Fruit fly (Drosophila melanogaster) whole organism, wandering third instar larva: ENCODE data around the gene Tsp33B.

Experiments
- Abd-B ChIP-seq: fragments of >200 bp; optimal IDR thresholded peaks from 2 replicates; lab custom pipeline; 2017; ENCODE audit warnings: missing biosample characterization, missing genetic modification characterization
- CG32264 ChIP-seq: fragments of 200-800 bp; sonication (Bioruptor generic); optimal IDR thresholded peaks from 2 replicates; lab custom pipeline; 2016; ENCODE audit warnings: missing biosample characterization, missing genetic modification characterization
- CG9705 ChIP-seq: fragments of 200-800 bp; sonication (Bioruptor generic); optimal IDR thresholded peaks from 2 replicates; lab custom pipeline; 2018; ENCODE audit warnings: missing biosample characterization, mild to moderate bottlenecking, missing genetic modification characterization
- CrebA ChIP-seq: fragments of 200-800 bp; sonication (Bioruptor generic); optimal IDR thresholded peaks from 2 replicates; lab custom pipeline; 2016; ENCODE audit warnings: missing biosample characterization, mild to moderate bottlenecking, missing genetic modification characterization, borderline replicate concordance
- Dfd ChIP-seq: fragments of >200 bp; optimal IDR thresholded peaks from 2 replicates; lab custom pipeline; 2017; ENCODE audit warnings: missing biosample characterization, missing genetic modification characterization
- Dif ChIP-seq: fragments of 200-275, 200-300 bp; sonication (Bioruptor generic); optimal IDR thresholded peaks from 2 replicates; lab custom pipeline; 2018; ENCODE audit warnings: missing biosample characterization, missing genetic modification characterization; ENCODE audit not compliant: partially characterized antibody
- GATAd ChIP-seq: sonication (Bioruptor generic); optimal IDR thresholded peaks from 2 replicates; lab custom pipeline; 2016; ENCODE audit warnings: missing biosample characterization, missing genetic modification characterization
- HLH106 ChIP-seq: fragments of 200-800 bp; optimal IDR thresholded peaks from 3 replicates; lab custom pipeline; 2019; ENCODE audit warnings: missing biosample characterization, mild to moderate bottlenecking, missing genetic modification characterization, moderate library complexity
- Hnf4 ChIP-seq: fragments of 200-800 bp; sonication (Bioruptor generic); optimal IDR thresholded peaks from 2 replicates; lab custom pipeline; 2016; ENCODE audit warnings: missing biosample characterization, mild to moderate bottlenecking, missing genetic modification characterization
- Hr78 ChIP-seq: fragments of >200 bp; optimal IDR thresholded peaks from 2 replicates; lab custom pipeline; 2017; ENCODE audit warnings: missing biosample characterization, missing genetic modification characterization
- Hr83 ChIP-seq: fragments of 200-300 bp; sonication (Bioruptor generic); optimal IDR thresholded peaks from 2 replicates; lab custom pipeline; 2016; ENCODE audit warnings: missing biosample characterization, mild to moderate bottlenecking, missing genetic modification characterization, moderate library complexity; ENCODE audit not compliant: poor library complexity, severe bottlenecking
- Jra ChIP-seq: sonication (Bioruptor generic); optimal IDR thresholded peaks from 2 replicates; lab custom pipeline; 2016; ENCODE audit warnings: missing biosample characterization, missing genetic modification characterization
- Mio ChIP-seq: sonication (Bioruptor generic); optimal IDR thresholded peaks from 2 replicates; lab custom pipeline; 2016; ENCODE audit warnings: missing biosample characterization, missing genetic modification characterization
- Myc ChIP-seq: fragments of >200 bp; optimal IDR thresholded peaks from 2 replicates; lab custom pipeline; 2017
- N ChIP-seq: fragments of >200 bp; optimal IDR thresholded peaks from 2 replicates; lab custom pipeline; 2018; ENCODE audit warnings: missing biosample characterization, missing external identifiers, missing genetic modification characterization
- OdsH ChIP-seq: fragments of 200-800 bp; sonication (Bioruptor generic); optimal IDR thresholded peaks from 2 replicates; lab custom pipeline; 2016; ENCODE audit warnings: missing biosample characterization, mild to moderate bottlenecking, missing genetic modification characterization
- Rel ChIP-seq, 2 experiments: fragments of 200-800 bp; sonication (Bioruptor generic) in 1 of 2; optimal IDR thresholded peaks; 2 replicates in 1 of 2; 3 replicates in 1 of 2; lab custom pipeline; 2016 to 2019; ENCODE audit warnings: mild to moderate bottlenecking in 2 of 2, missing biosample characterization in 2 of 2, missing genetic modification characterization in 2 of 2, moderate library complexity in 1 of 2
- Sp1 ChIP-seq: fragments of 200-800 bp; sonication (Bioruptor generic); optimal IDR thresholded peaks from 3 replicates; lab custom pipeline; 2019; ENCODE audit warnings: missing biosample characterization, mild to moderate bottlenecking, missing genetic modification characterization, moderate library complexity
- Vsx2 ChIP-seq: fragments of 200-300, 225-300 bp; sonication (Bioruptor generic); optimal IDR thresholded peaks from 2 replicates; lab custom pipeline; 2018; ENCODE audit warnings: missing biosample characterization, missing genetic modification characterization; ENCODE audit not compliant: partially characterized antibody
- br ChIP-seq: fragments of 200-800 bp; sonication (Bioruptor generic); optimal IDR thresholded peaks from 2 replicates; lab custom pipeline; 2016; ENCODE audit warnings: missing biosample characterization, missing genetic modification characterization
- brk ChIP-seq: fragments of 200-800 bp; sonication (Bioruptor generic); optimal IDR thresholded peaks from 2 replicates; lab custom pipeline; 2016; ENCODE audit warnings: missing biosample characterization, mild to moderate bottlenecking, missing genetic modification characterization
- dl ChIP-seq, 2 experiments: fragments of 175-275, 200-275 bp in 1 of 2; fragments of 200-275 bp in 1 of 2; sonication (Bioruptor generic); optimal IDR thresholded peaks; lab custom pipeline; 2018; ENCODE audit warnings: mild to moderate bottlenecking in 2 of 2, missing biosample characterization in 2 of 2, missing genetic modification characterization in 2 of 2, moderate library complexity in 2 of 2; ENCODE audit not compliant: partially characterized antibody in 2 of 2, insufficient read depth in 1 of 2
- dmrt93B ChIP-seq: fragments of 200-800 bp; sonication (Bioruptor generic); optimal IDR thresholded peaks from 2 replicates; lab custom pipeline; 2018; ENCODE audit warnings: missing biosample characterization, mild to moderate bottlenecking, missing genetic modification characterization
- dsf ChIP-seq: sonication (Bioruptor generic); optimal IDR thresholded peaks from 2 replicates; lab custom pipeline; 2016; ENCODE audit warnings: missing biosample characterization, missing genetic modification characterization, borderline replicate concordance
- ey ChIP-seq: fragments of 200-800 bp; sonication (Bioruptor generic); optimal IDR thresholded peaks from 2 replicates; lab custom pipeline; 2016; ENCODE audit warnings: missing biosample characterization, missing genetic modification characterization
- foxo ChIP-seq, 2 experiments: fragments of 200-800 bp; sonication (Bioruptor generic); optimal IDR thresholded peaks; 2 replicates in 1 of 2; 3 replicates in 1 of 2; lab custom pipeline; 2016 to 2017; ENCODE audit warnings: missing biosample characterization in 2 of 2, missing genetic modification characterization in 2 of 2
- fru ChIP-seq: fragments of 200-800 bp; sonication (Bioruptor generic); optimal IDR thresholded peaks from 3 replicates; lab custom pipeline; 2016; ENCODE audit warnings: missing biosample characterization, mild to moderate bottlenecking, missing genetic modification characterization
- h ChIP-seq: fragments of 200-800 bp; sonication (Bioruptor generic); optimal IDR thresholded peaks from 3 replicates; lab custom pipeline; 2016; ENCODE audit warnings: missing biosample characterization, mild to moderate bottlenecking, missing genetic modification characterization
- jim ChIP-seq: fragments of 175-275, 200-325 bp; sonication (Bioruptor generic); optimal IDR thresholded peaks from 2 replicates; lab custom pipeline; 2016; ENCODE audit warnings: missing biosample characterization, mild to moderate bottlenecking, missing genetic modification characterization
- lola ChIP-seq: fragments of >200 bp; optimal IDR thresholded peaks from 2 replicates; lab custom pipeline; 2017; ENCODE audit warnings: missing biosample characterization, missing genetic modification characterization
- pan ChIP-seq: fragments of >200 bp; optimal IDR thresholded peaks from 2 replicates; lab custom pipeline; 2017
- psq ChIP-seq: fragments of 200-800 bp; sonication (Bioruptor generic); optimal IDR thresholded peaks from 3 replicates; lab custom pipeline; 2017; ENCODE audit warnings: missing biosample characterization, mild to moderate bottlenecking, missing genetic modification characterization, moderate library complexity
- rgr ChIP-seq: fragments of 200-800 bp; sonication (Bioruptor generic); optimal IDR thresholded peaks from 3 replicates; lab custom pipeline; 2016; ENCODE audit warnings: missing biosample characterization, mild to moderate bottlenecking, missing genetic modification characterization
- sage ChIP-seq: fragments of 200-800 bp; sonication (Bioruptor generic); optimal IDR thresholded peaks from 2 replicates; lab custom pipeline; 2016; ENCODE audit warnings: missing biosample characterization, mild to moderate bottlenecking, missing genetic modification characterization
- sv ChIP-seq: fragments of 200-800 bp; sonication (Bioruptor generic); optimal IDR thresholded peaks from 3 replicates; lab custom pipeline; 2016; ENCODE audit warnings: missing biosample characterization, missing genetic modification characterization
- tai ChIP-seq: sonication (Bioruptor generic); optimal IDR thresholded peaks from 2 replicates; lab custom pipeline; 2016; ENCODE audit warnings: missing biosample characterization, missing genetic modification characterization
- usp ChIP-seq: fragments of >200 bp; optimal IDR thresholded peaks from 2 replicates; lab custom pipeline; 2017; ENCODE audit warnings: missing biosample characterization, missing genetic modification characterization
- woc ChIP-seq: sonication (Bioruptor generic); optimal IDR thresholded peaks from 2 replicates; lab custom pipeline; 2016; ENCODE audit warnings: missing biosample characterization, mild to moderate bottlenecking, missing genetic modification characterization

The Tsp33B gene

DNA sequence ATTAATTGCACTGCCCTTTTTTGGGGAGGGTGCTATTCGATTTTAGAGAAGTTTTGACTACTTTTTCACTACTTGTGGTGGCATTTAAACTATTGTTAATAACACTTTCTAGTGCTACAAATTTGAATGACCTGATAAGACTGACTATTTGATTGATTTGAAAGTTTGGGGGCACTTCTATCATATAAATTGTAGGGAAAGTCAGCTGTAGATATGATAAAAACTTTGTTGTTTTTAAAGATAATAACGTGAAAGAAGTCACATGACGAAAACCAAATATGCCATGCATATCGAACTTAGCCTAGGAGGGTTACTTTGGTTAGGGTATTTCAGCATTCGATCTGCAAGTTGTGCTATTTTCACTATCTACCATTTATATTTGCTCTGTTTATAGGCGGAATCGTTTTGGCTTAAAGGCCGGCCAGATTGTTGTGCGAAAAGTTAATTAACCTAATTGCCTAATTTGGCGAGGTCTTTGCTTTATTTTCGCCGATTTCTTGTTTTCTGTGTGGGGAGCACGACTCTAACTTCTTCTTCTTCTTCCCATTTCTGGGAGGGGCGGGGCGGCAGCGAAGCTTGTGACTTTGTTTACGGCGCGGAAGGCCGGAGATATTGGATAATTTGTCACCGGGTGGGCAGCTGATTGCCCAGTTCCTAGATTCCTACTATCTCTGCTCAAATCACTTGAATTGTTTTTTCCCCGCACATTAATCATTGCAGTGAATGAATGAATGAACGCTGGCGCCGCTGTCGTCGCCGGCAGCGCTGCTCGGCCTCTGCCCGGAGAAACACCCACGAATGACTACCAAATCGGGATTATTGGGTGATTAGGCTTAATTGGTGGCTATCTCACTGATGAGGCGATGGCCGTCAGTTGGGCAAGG is 20.9 kb upstream of the Tsp33B start:
- no peak for TF ChIP-seq jim
- TF ChIP-seq Rel (GFP tag; optimal IDR thresholded peaks at IDR 0.05; lab: Kevin White, UChicago) = no peak
- TF ChIP-seq Rel (tag; optimal IDR thresholded peaks at IDR 0.05; lab: Kevin White, UChicago) = peak; percentile 59
- TF ChIP-seq fru = peak; percentile 0

DNA sequence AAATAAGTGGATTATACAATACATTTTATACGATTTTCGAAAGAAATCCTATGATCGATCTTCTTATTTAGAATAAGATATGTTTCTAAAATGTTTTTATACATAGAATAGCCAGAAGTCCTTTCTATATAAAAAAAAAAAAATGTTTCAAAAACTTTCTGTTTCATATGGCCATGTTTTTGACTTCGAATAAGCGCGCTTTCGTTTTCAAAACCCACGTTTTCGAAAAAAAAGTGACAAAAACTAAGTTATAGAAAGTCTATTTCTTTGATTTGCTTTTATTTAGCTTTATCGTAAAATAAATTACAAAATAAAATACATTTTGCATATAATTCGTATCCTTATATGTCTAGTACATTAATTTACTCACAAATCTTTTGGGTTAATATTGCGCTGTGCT is 17.7 kb upstream of the Tsp33B start:
- TF ChIP-seq sage (GFP tag; lab: Kevin White, UChicago) = no peak

DNA sequence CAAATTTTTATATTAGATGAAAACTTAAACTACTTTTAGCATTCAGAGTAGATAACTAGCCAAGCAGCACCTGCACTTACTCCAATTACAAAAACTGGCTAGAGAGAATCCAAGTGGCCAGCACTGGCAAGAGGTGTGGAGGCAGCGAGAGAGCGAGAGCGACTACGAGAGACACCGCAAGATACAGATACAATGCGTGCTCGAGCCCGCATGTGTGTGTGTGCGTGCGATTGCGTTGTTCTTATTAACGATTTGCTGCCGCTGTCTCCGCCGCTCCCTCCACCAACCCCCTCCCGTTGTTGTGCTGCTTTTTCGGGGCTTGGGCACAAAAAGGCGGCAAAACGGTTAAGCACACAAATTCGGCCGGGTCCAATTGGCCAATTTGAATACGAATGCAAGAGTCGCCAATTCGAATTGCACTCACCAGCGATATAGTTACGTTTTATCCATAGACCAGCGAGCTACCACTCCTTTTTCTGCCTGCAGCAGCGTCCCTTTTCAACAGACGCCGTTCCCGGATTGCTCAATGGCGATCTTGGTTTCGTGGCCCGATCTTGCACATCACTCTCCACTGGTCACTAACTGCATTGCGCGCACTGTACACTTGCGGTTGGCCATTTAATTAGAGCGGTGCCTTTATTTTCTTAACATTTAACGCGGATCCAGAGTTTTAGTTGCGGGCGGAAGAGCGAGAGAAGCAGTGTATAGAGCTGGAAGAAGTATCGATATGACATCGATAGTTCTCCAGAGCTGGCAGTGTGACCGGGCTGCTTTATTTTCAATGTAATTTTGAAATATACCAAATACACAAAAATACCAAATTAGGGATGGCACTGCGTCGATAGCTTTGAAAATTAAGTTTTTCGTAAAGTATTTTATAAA is 16.8 kb upstream of the Tsp33B start, which contains the start of gene crol:
Gene crol (minus strand): TSS at position 737 of the 882 bp plus-strand sequence.
- TF ChIP-seq dl (GFP tag; optimal IDR thresholded peaks at IDR 0.05; lab: Kevin White, UChicago; ENCODE audit: insufficient read depth in 1 of 2, partially characterized antibody in 2 of 2) (peak; percentile 74 to 81), N (no peak), fru (no peak), br (GFP tag; lab: Kevin White, UChicago) (peak; percentile 3), Hr83 (peak; percentile 38), Hnf4 (GFP tag; lab: Kevin White, UChicago) (peak; percentile 33), woc (GFP tag; lab: Kevin White, UChicago) (peak; percentile 76), tai (no peak), jim (peak; percentile 84), brk (GFP tag; lab: Kevin White, UChicago) (no peak), pan (lab: Kevin White, UChicago) (no peak), Hr78 (GFP tag; lab: Kevin White, UChicago) (no peak), usp (no peak), Dif (GFP tag; lab: Kevin White, UChicago) (peak; percentile 79), sv (GFP tag; lab: Kevin White, UChicago) (no peak), Vsx2 (peak; percentile 58), dmrt93B (GFP tag; lab: Kevin White, UChicago) (no peak), CG32264 (no peak), h (GFP tag; lab: Kevin White, UChicago) (peak; percentile 29), foxo (GFP tag; optimal IDR thresholded peaks at IDR 0.05; lab: Kevin White, UChicago) (no peak), Rel (GFP tag; optimal IDR thresholded peaks at IDR 0.05; lab: Kevin White, UChicago) (no peak), Rel (tag; optimal IDR thresholded peaks at IDR 0.05; lab: Kevin White, UChicago) (peak; percentile 95), Sp1 (GFP tag; lab: Kevin White, UChicago) (no peak), Dfd (GFP tag; lab: Kevin White, UChicago) (no peak), ey (GFP tag; lab: Kevin White, UChicago) (no peak), lola (GFP tag; lab: Kevin White, UChicago) (no peak), dsf (peak; percentile 0), Jra (no peak), sage (GFP tag; lab: Kevin White, UChicago) (no peak), rgr (GFP tag; lab: Kevin White, UChicago) (no peak), HLH106 (tag; lab: Kevin White, UChicago) (peak; percentile 8), Myc (lab: Kevin White, UChicago) (peak; percentile 85), Abd-B (no peak), OdsH (GFP tag; lab: Kevin White, UChicago) (no peak), CrebA (GFP tag; lab: Kevin White, UChicago) (no peak), psq (GFP tag; lab: Kevin White, UChicago) (peak; percentile 78), Mio (GFP tag; lab: Kevin White, UChicago) (no peak), GATAd (GFP tag; lab: Kevin White, UChicago) (no peak), CG9705 (GFP tag; lab: Kevin White, UChicago) (peak; percentile 19)
- TF ChIP-seq, all 38 proteins: peak for 15
